Worm (Caenorhabditis elegans) whole organism, early embryonic: ENCODE data around the gene npr-34.

Source experiments
- F13C5.2 ChIP-seq: sonication (generic microtip); optimal IDR thresholded peaks from 2 replicates; lab custom pipeline; 2017; ENCODE audit warnings: mild to moderate bottlenecking, missing genetic modification characterization, inconsistent platforms, missing compliant biosample characterization
- aly-1 ChIP-seq: sonication (generic microtip); optimal IDR thresholded peaks from 2 replicates; lab custom pipeline; 2016; ENCODE audit warnings: missing genetic modification characterization, missing compliant biosample characterization
- ama-1 ChIP-seq: fragments of 150-350 bp; optimal IDR thresholded peaks from 2 replicates; lab custom pipeline; 2014

DNA sequence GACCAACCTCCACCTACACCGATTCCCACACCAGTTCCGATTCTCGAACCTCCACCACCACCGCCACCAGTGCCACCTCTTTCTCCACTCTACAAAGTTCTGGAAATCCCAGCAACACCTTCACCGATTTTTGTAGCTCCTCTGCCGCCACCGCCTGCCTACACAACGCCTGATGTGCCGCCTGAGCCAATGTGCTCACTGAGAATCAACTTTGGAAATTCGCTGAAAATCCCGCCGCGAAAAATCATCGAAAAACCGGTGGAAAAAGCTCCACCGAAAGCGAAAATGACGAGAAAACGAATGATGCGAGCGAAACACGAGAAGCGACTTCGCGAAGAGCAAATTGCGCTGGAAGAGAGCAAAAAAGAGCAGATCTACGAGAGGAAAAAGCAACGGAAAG is 40.8 kb upstream of the npr-34 start:
- TF ChIP-seq ama-1 (lab: Kevin White, UChicago) (no peak), aly-1 (tag; lab: Kevin White, UChicago) (no peak), F13C5.2 (tag; lab: Kevin White, UChicago) (no peak)
